Fruit fly (Drosophila melanogaster) whole organism, prepupa: Measurements from ENCODE around the gene Vha100-2.

Experiments
- CG10631 ChIP-seq: fragments of 200-800 bp; sonication (Bioruptor generic); optimal IDR thresholded peaks from 2 replicates; lab custom pipeline; 2016; ENCODE audit warnings: missing biosample characterization, missing genetic modification characterization
- CG10669 ChIP-seq: fragments of 200-800 bp; sonication (Bioruptor generic); optimal IDR thresholded peaks from 3 replicates; lab custom pipeline; 2018; ENCODE audit warnings: missing biosample characterization, mild to moderate bottlenecking, missing genetic modification characterization, moderate library complexity
- CG11294 ChIP-seq: fragments of 200-800 bp; sonication (Bioruptor generic); IDR thresholded peaks from 2 replicates; pipeline ENCODE4 v1.3.6; 2022; ENCODE audit warnings: missing biosample characterization, missing genetic modification characterization
- CG11762 ChIP-seq: fragments of 200-800 bp; sonication (Bioruptor generic); optimal IDR thresholded peaks from 3 replicates; lab custom pipeline; 2016; ENCODE audit warnings: missing biosample characterization, missing genetic modification characterization; ENCODE audit not compliant: insufficient read depth
- CG11902 ChIP-seq: fragments of 200-800 bp; sonication (Bioruptor generic); optimal IDR thresholded peaks from 3 replicates; lab custom pipeline; 2016; ENCODE audit warnings: missing biosample characterization, missing genetic modification characterization
- CG1621 ChIP-seq: fragments of 200-800 bp; sonication (Bioruptor generic); optimal IDR thresholded peaks from 3 replicates; lab custom pipeline; 2018; ENCODE audit warnings: missing biosample characterization, mild to moderate bottlenecking, missing genetic modification characterization
- CG16779 ChIP-seq: fragments of 200-800 bp; sonication (Bioruptor generic); optimal IDR thresholded peaks from 3 replicates; lab custom pipeline; 2017; ENCODE audit warnings: missing biosample characterization, mild to moderate bottlenecking, missing genetic modification characterization
- CG32006 ChIP-seq: fragments of 200-800 bp; sonication (Bioruptor generic); optimal IDR thresholded peaks from 3 replicates; lab custom pipeline; 2017; ENCODE audit warnings: missing biosample characterization, mild to moderate bottlenecking, missing genetic modification characterization
- CG4318 ChIP-seq: fragments of 200-800 bp; sonication (Bioruptor generic); optimal IDR thresholded peaks from 3 replicates; lab custom pipeline; 2017; ENCODE audit warnings: missing biosample characterization, mild to moderate bottlenecking, missing genetic modification characterization
- CG6276 ChIP-seq: fragments of 200-800 bp; sonication (Bioruptor generic); optimal IDR thresholded peaks from 2 replicates; lab custom pipeline; 2017; ENCODE audit warnings: missing biosample characterization, mild to moderate bottlenecking, missing genetic modification characterization
- CG6808 ChIP-seq: fragments of 200-800 bp; sonication (Bioruptor generic); optimal IDR thresholded peaks from 3 replicates; lab custom pipeline; 2017; ENCODE audit warnings: missing biosample characterization, missing genetic modification characterization, mild to moderate bottlenecking, moderate library complexity, missing genetic modification reagents
- CG8119 ChIP-seq: fragments of 200-800 bp; sonication (Bioruptor generic); IDR thresholded peaks from 3 replicates; pipeline ENCODE4 v1.3.6; 2022; ENCODE audit warnings: missing biosample characterization, missing genetic modification characterization
- CG8319 ChIP-seq: fragments of 200-800 bp; sonication (Bioruptor generic); optimal IDR thresholded peaks from 3 replicates; lab custom pipeline; 2016; ENCODE audit warnings: missing biosample characterization, missing genetic modification characterization
- CG8632 ChIP-seq: fragments of 200-800 bp; sonication (Bioruptor generic); optimal IDR thresholded peaks from 3 replicates; lab custom pipeline; 2016; ENCODE audit warnings: missing biosample characterization, missing genetic modification characterization
- CG9139 ChIP-seq: fragments of 200-800 bp; sonication (Bioruptor generic); optimal IDR thresholded peaks from 3 replicates; lab custom pipeline; 2017; ENCODE audit warnings: missing biosample characterization, mild to moderate bottlenecking, missing genetic modification characterization
- Eip78C ChIP-seq: fragments of 200-800 bp; sonication (Bioruptor generic); peaks from one replicate; lab custom pipeline; 2016; ENCODE audit warnings: missing biosample characterization, missing genetic modification characterization
- Ets21C ChIP-seq: fragments of 200-800 bp; sonication (Bioruptor generic); optimal IDR thresholded peaks from 3 replicates; lab custom pipeline; 2016; ENCODE audit warnings: missing biosample characterization, missing genetic modification characterization
- Ets96B ChIP-seq: fragments of 200-800 bp; optimal IDR thresholded peaks from 2 replicates; lab custom pipeline; 2019; ENCODE audit warnings: missing biosample characterization, mild to moderate bottlenecking, missing genetic modification characterization, moderate library complexity
- Hr38 ChIP-seq: sonication (Bioruptor generic); optimal IDR thresholded peaks from 2 replicates; lab custom pipeline; 2016; ENCODE audit warnings: missing biosample characterization, missing genetic modification characterization
- Hr4 ChIP-seq: fragments of 200-800 bp; sonication (Bioruptor generic); optimal IDR thresholded peaks from 3 replicates; lab custom pipeline; 2016; ENCODE audit warnings: missing biosample characterization, missing genetic modification characterization
- Lpt ChIP-seq: fragments of 200-800 bp; sonication (Bioruptor generic); optimal IDR thresholded peaks from 3 replicates; lab custom pipeline; 2016; ENCODE audit warnings: missing biosample characterization, missing genetic modification characterization
- Met ChIP-seq: fragments of 200-800 bp; sonication (Bioruptor generic); optimal IDR thresholded peaks from 3 replicates; lab custom pipeline; 2016; ENCODE audit warnings: missing biosample characterization, missing genetic modification characterization
- OdsH ChIP-seq: fragments of 200-800 bp; sonication (Bioruptor generic); optimal IDR thresholded peaks from 3 replicates; lab custom pipeline; 2016; ENCODE audit warnings: missing biosample characterization, missing genetic modification characterization
- Sox15 ChIP-seq: fragments of 200-800 bp; sonication (Bioruptor generic); optimal IDR thresholded peaks from 3 replicates; lab custom pipeline; 2016; ENCODE audit warnings: missing biosample characterization, missing genetic modification characterization
- achi ChIP-seq: fragments of 200-800 bp; sonication (Bioruptor generic); optimal IDR thresholded peaks from 3 replicates; lab custom pipeline; 2016; ENCODE audit warnings: missing biosample characterization, missing genetic modification characterization
- acj6 ChIP-seq: fragments of 200-800 bp; sonication (Bioruptor generic); optimal IDR thresholded peaks from 3 replicates; lab custom pipeline; 2016; ENCODE audit warnings: missing biosample characterization, missing genetic modification characterization
- dac ChIP-seq: fragments of 200-800 bp; sonication (Bioruptor generic); optimal IDR thresholded peaks from 2 replicates; lab custom pipeline; 2017; ENCODE audit warnings: missing biosample characterization, mild to moderate bottlenecking, missing genetic modification characterization
- dsx ChIP-seq: fragments of 200-800 bp; optimal IDR thresholded peaks from 3 replicates; lab custom pipeline; 2019; ENCODE audit warnings: missing biosample characterization, mild to moderate bottlenecking, missing genetic modification characterization, moderate library complexity; ENCODE audit not compliant: poor library complexity, severe bottlenecking
- eg ChIP-seq: fragments of 200-800 bp; sonication (Bioruptor generic); IDR thresholded peaks from 3 replicates; pipeline ENCODE4 v1.3.6; 2022; ENCODE audit warnings: missing biosample characterization, missing genetic modification characterization
- esn ChIP-seq: fragments of 200-800 bp; sonication (Bioruptor generic); optimal IDR thresholded peaks from 2 replicates; lab custom pipeline; 2016; ENCODE audit warnings: missing biosample characterization, mild to moderate bottlenecking, missing genetic modification characterization, moderate library complexity
- fd59A ChIP-seq: fragments of 200-800 bp; sonication (Bioruptor generic); optimal IDR thresholded peaks from 2 replicates; lab custom pipeline; 2017; ENCODE audit warnings: missing biosample characterization, mild to moderate bottlenecking, missing genetic modification characterization, missing genetic modification reagents
- fkh ChIP-seq: fragments of 200-800 bp; sonication (Bioruptor generic); optimal IDR thresholded peaks from 3 replicates; lab custom pipeline; 2017; ENCODE audit warnings: missing biosample characterization, mild to moderate bottlenecking, missing genetic modification characterization, moderate library complexity
- salr ChIP-seq, 2 experiments: fragments of 200-800 bp; sonication (Bioruptor generic); optimal IDR thresholded peaks; 3 replicates each; lab custom pipeline; 2016 to 2018; ENCODE audit warnings: missing biosample characterization in 2 of 2, missing genetic modification characterization in 2 of 2, mild to moderate bottlenecking in 1 of 2
- svp ChIP-seq: fragments of 200-800 bp; sonication (Bioruptor generic); peaks from one replicate; lab custom pipeline; 2016; ENCODE audit warnings: missing biosample characterization, missing genetic modification characterization

Gene Vha100-2

dm6 chr3R:18365978-18366643, 32.9 kb downstream of the Vha100-2 start, which contains the start of the genes WRNexo and Nup43 (continued):
- TF ChIP-seq Lpt (GFP tag; lab: Kevin White, UChicago) = no peak
- peak; percentile 65 for TF ChIP-seq svp
- no peak for TF ChIP-seq CG16779 (tag; lab: Kevin White, UChicago)
- peak; percentile 21 for TF ChIP-seq Met (GFP tag; lab: Kevin White, UChicago)
- peak; percentile 48 for TF ChIP-seq acj6 (GFP tag; lab: Kevin White, UChicago)
- TF ChIP-seq CG10669 = peak; percentile 6
- peak; percentile 52 for TF ChIP-seq OdsH (GFP tag; lab: Kevin White, UChicago)
- TF ChIP-seq Eip78C = peak; percentile 72
- peak; percentile 56 for TF ChIP-seq Hr4
- TF ChIP-seq CG11902 (GFP tag; lab: Kevin White, UChicago) = peak; percentile 40
- no peak for TF ChIP-seq CG11762 (GFP tag; lab: Kevin White, UChicago)
- no peak for TF ChIP-seq dsx (GFP tag; lab: Kevin White, UChicago)

dm6 chr3R:18361694-18362093, 37.3 kb downstream of the Vha100-2 start, which contains the start of gene hmw:
Gene hmw, plus strand, starts transcription at chr3R:18361994.
- TF ChIP-seq CG8119 (no peak), esn (GFP tag; lab: Kevin White, UChicago) (no peak), CG6276 (GFP tag; lab: Kevin White, UChicago) (no peak), CG10631 (no peak), dac (GFP tag; lab: Kevin White, UChicago) (no peak), Ets21C (GFP tag; lab: Kevin White, UChicago) (no peak), fd59A (no peak), CG11902 (GFP tag; lab: Kevin White, UChicago) (no peak), salr (GFP tag; optimal IDR thresholded peaks at IDR 0.05; lab: Kevin White, UChicago) (no peak), fkh (GFP tag; lab: Kevin White, UChicago) (no peak), CG11294 (GFP tag; lab: Robert Waterston, UW) (no peak), Hr38 (GFP tag; lab: Kevin White, UChicago) (no peak), Sox15 (GFP tag; lab: Kevin White, UChicago) (no peak), Met (GFP tag; lab: Kevin White, UChicago) (no peak), CG1621 (tag; lab: Kevin White, UChicago) (no peak), CG4318 (GFP tag; lab: Kevin White, UChicago) (no peak), CG9139 (GFP tag; lab: Kevin White, UChicago) (no peak), CG8632 (no peak), CG6808 (GFP tag; lab: Kevin White, UChicago) (no peak)
- TF ChIP-seq, all 60 proteins: peak for 0

dm6 chr3R:18360630-18361260, 38.2 kb downstream of the Vha100-2 start, which contains the start of gene CG15803:
Gene CG15803, minus strand, starts transcription at chr3R:18360728.
- TF ChIP-seq CG16779 (tag; lab: Kevin White, UChicago) (no peak), Ets96B (no peak), achi (peak; percentile 36), Lpt (GFP tag; lab: Kevin White, UChicago) (no peak), Eip78C (peak; percentile 65), CG32006 (GFP tag; lab: Kevin White, UChicago) (peak; percentile 9), dac (GFP tag; lab: Kevin White, UChicago) (no peak), eg (GFP tag; lab: Robert Waterston, UW) (0 out of 3 replicates have a peak, but pooled peaks have one; percentile 29), CG8319 (GFP tag; lab: Kevin White, UChicago) (no peak), fkh (GFP tag; lab: Kevin White, UChicago) (no peak), svp (peak; percentile 32)
